Fruit fly (Drosophila melanogaster) whole organism, adult: ENCODE results near the gene msd5.
A peak's percentile ranks its signal among the peaks of the same experiment; 100 is the strongest.

Experiments
- CG11617 ChIP-seq: fragments of 200-800 bp; sonication (Bioruptor generic); optimal IDR thresholded peaks from 2 replicates; lab custom pipeline; 2017; ENCODE audit warnings: mild to moderate bottlenecking, missing biosample characterization, missing genetic modification reagents, missing genetic modification characterization
- CG14711 ChIP-seq: fragments of 200-800 bp; sonication (Bioruptor generic); optimal IDR thresholded peaks from 2 replicates; lab custom pipeline; 2018; ENCODE audit warnings: missing biosample characterization, mild to moderate bottlenecking, missing genetic modification characterization, moderate library complexity
- CG33017 ChIP-seq: fragments of 200-800 bp; sonication (Bioruptor generic); optimal IDR thresholded peaks from 2 replicates; lab custom pipeline; 2018; ENCODE audit warnings: missing biosample characterization, mild to moderate bottlenecking, missing genetic modification characterization, moderate library complexity
- Crg-1 ChIP-seq: fragments of 200-800 bp; sonication (Bioruptor generic); optimal IDR thresholded peaks from 2 replicates; lab custom pipeline; 2016; ENCODE audit warnings: missing biosample characterization, missing genetic modification characterization
- kay ChIP-seq: fragments of 200-800 bp; sonication (Bioruptor generic); peaks from one replicate; lab custom pipeline; 2016; ENCODE audit warnings: missing biosample characterization, missing genetic modification characterization, borderline replicate concordance
- tj ChIP-seq: fragments of 200-800 bp; sonication (Bioruptor generic); optimal IDR thresholded peaks from 3 replicates; lab custom pipeline; 2017; ENCODE audit warnings: missing biosample characterization, mild to moderate bottlenecking, missing genetic modification characterization, moderate library complexity

DNA sequence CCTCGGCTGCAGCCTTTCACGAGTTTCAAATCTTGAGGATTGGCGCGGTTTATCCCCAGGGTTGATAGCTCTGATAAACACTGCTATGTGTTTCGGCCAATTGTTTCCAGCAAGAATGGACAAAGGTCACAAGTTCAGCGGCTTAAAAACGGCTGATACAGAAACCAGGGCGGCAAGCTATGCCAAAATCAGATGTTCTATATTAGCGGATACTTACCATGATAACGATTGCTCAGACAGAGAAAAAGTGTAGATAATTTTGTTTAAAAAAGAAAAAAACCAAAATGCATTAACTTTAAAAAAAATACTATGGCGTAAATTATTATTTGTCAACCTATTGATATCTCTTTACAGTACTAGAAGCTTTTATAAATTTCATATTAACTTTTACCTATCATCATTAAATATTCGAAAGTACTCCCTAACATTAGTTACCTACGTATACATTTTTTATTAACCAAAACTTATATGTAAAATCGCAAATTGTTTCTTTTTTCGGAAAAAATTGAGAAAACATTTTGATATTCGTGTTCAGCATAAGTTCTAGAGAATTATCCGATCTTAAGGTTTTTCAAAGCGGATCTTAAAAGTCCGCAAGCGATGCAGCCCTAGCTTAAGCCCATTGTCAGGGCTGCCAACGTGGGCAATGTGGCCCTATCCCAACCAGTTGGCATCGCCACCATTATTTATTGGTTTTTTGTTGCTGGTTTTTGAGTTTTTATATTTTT is 19.7 kb downstream of the msd5 start, which contains the start of the genes sturkopf and Herc4:
- TF ChIP-seq CG33017 (tag; lab: Kevin White, UChicago) (peak; percentile 81), kay (GFP tag; lab: Kevin White, UChicago) (no peak), CG11617 (GFP tag; lab: Kevin White, UChicago) (peak; percentile 91), Crg-1 (GFP tag; lab: Kevin White, UChicago) (peak; percentile 68), CG14711 (peak; percentile 43), tj (GFP tag; lab: Kevin White, UChicago) (peak; percentile 91)
